Fruit fly (Drosophila melanogaster) Kc167 (cell line): ENCODE results near the gene cic.

ENCODE experiments used
- Myc ChIP-seq: fragments of >200 bp; optimal IDR thresholded peaks from 2 replicates; lab custom pipeline; 2017; ENCODE audit warnings: missing external identifiers
- Sin3A ChIP-seq: fragments of >200 bp; optimal IDR thresholded peaks from 2 replicates; lab custom pipeline; 2018; ENCODE audit warnings: missing external identifiers
- h ChIP-seq: fragments of >200 bp; optimal IDR thresholded peaks from 3 replicates; lab custom pipeline; 2018; ENCODE audit warnings: missing external identifiers
- insv ChIP-seq: fragments of >200 bp; optimal IDR thresholded peaks from 3 replicates; lab custom pipeline; 2018; ENCODE audit warnings: missing external identifiers
- psq ChIP-seq: fragments of >200 bp; optimal IDR thresholded peaks from 2 replicates; lab custom pipeline; 2017; ENCODE audit warnings: missing external identifiers
- ttk ChIP-seq: sonication (Bioruptor generic); optimal IDR thresholded peaks from 2 replicates; lab custom pipeline; 2017; ENCODE audit warnings: missing external identifiers

Gene cic

DNA sequence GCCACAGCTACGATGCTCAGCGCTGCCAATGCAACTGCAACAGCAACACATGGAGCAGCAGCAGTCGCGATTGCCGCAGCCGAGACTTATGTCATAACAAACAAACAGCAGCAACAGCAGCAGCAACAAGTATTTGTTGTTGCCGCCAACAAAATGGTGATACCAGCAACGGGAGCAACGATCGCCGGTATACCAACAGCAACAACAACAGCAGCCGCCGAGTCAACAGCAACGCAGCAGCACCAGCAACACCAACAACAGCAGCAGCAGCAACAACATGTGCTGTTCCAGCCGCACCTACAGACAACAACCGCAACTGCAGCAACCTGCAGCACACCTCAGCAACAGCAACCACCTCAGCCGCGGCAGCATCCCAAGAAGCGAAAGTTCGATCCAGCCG is 35.5 kb downstream of the cic start:
- TF ChIP-seq psq (lab: Kevin White, UChicago) (no peak), h (lab: Kevin White, UChicago) (no peak)

dm6 chr3R:20288564-20288963 is 36.0 kb downstream of the cic start:
- TF ChIP-seq h (lab: Kevin White, UChicago) (no peak), Myc (lab: Kevin White, UChicago) (no peak), insv (lab: Kevin White, UChicago) (no peak), psq (lab: Kevin White, UChicago) (no peak), Sin3A (lab: Kevin White, UChicago) (no peak), ttk (lab: Kevin White, UChicago) (no peak)

dm6 chr3R:20291106-20291505 is 38.5 kb downstream of the cic start:
- no peak for TF ChIP-seq psq (lab: Kevin White, UChicago)
- no peak for TF ChIP-seq ttk (lab: Kevin White, UChicago)

dm6 chr3R:20291594-20291993 is 39.0 kb downstream of the cic start:
- TF ChIP-seq insv (lab: Kevin White, UChicago) (no peak), Myc (lab: Kevin White, UChicago) (no peak), ttk (lab: Kevin White, UChicago) (no peak), Sin3A (lab: Kevin White, UChicago) (no peak), psq (lab: Kevin White, UChicago) (no peak), h (lab: Kevin White, UChicago) (no peak)

dm6 chr3R:20292030-20292879 is 39.7 kb downstream of the cic start:
- TF ChIP-seq ttk (lab: Kevin White, UChicago) (no peak), psq (lab: Kevin White, UChicago) (no peak), Myc (lab: Kevin White, UChicago) (no peak), insv (lab: Kevin White, UChicago) (no peak), h (lab: Kevin White, UChicago) (no peak), Sin3A (lab: Kevin White, UChicago) (no peak)

DNA sequence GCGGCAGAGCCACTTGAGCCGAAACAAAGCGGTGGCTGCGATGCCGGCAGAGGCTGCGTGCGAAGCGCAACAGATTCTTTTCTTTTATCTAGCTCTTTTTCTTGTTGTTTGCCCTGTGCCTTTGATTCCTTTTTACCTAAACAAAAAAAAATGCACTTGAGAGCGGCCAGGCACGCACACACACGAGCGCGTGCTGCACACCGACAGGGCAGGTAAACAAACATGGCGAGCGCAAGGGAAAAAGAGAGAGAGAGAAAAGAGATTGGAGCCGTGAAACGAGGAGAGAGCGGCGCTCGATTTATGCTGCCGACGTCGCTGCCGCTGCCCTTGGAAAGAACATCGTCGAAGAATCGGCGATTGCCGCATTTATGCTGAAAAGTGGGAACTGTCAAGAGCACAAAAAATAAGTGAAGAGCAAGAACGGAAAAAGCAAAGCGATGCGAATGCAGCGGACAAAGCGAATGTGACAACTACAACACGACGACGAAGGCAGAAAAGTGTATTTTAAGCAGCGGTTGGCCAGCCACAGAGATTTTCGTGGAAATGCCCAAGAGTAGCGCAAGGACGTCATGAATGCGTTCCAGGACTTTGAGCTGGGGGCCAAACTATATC is 40.4 kb downstream of the cic start:
- TF ChIP-seq ttk (lab: Kevin White, UChicago) (no peak), h (lab: Kevin White, UChicago) (no peak), insv (lab: Kevin White, UChicago) (no peak), Sin3A (lab: Kevin White, UChicago) (no peak), Myc (lab: Kevin White, UChicago) (no peak), psq (lab: Kevin White, UChicago) (no peak)

DNA sequence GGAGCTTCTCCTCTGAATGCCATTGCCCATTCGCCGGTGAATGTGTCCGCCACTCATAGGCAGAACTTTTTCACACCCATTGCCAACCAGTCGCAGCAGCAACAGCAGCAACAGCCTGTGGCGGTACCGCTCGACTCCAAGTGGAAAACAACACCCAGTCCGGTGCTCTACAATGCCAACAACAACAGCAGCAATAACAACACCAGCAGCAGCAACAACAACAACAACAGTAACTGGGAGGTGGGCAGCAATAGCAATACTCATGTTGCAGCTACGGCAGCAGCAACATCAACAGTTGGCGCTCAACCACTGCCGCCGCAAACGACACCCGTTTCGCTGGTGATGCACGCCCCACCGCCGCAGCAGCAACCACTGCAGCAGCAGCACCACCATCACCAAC is 41.1 kb downstream of the cic start:
- TF ChIP-seq h (lab: Kevin White, UChicago) (no peak), Sin3A (lab: Kevin White, UChicago) (no peak), ttk (lab: Kevin White, UChicago) (no peak), insv (lab: Kevin White, UChicago) (no peak), Myc (lab: Kevin White, UChicago) (no peak), psq (lab: Kevin White, UChicago) (no peak)

DNA sequence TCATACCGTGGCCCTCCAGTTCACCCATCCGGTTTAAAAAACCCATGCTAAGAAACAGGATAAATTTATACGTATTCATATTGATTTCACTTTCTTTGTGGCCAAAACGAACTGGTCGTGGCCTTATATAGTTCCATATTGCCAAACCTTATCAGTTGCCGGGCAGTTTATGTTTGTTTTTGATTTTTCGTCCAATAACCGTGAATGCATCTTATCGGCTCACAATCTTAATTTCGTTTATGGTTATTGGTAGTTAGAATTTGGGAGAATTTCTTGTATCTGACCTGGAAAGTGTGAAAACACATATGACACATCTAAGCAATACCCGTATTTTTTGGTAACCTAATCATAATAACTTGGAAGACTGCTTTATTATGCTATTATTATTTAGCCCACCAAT is 52.3 kb downstream of the cic start, which contains the start of gene CG4367:
Gene CG4367, minus strand, starts transcription at position 101 of the 400 bp plus-strand sequence.
- no peak for TF ChIP-seq h (lab: Kevin White, UChicago)
- TF ChIP-seq Myc (lab: Kevin White, UChicago): no peak
- no peak for TF ChIP-seq Sin3A (lab: Kevin White, UChicago)
- TF ChIP-seq ttk (lab: Kevin White, UChicago): no peak
- no peak for TF ChIP-seq psq (lab: Kevin White, UChicago)
- no peak for TF ChIP-seq insv (lab: Kevin White, UChicago)

DNA sequence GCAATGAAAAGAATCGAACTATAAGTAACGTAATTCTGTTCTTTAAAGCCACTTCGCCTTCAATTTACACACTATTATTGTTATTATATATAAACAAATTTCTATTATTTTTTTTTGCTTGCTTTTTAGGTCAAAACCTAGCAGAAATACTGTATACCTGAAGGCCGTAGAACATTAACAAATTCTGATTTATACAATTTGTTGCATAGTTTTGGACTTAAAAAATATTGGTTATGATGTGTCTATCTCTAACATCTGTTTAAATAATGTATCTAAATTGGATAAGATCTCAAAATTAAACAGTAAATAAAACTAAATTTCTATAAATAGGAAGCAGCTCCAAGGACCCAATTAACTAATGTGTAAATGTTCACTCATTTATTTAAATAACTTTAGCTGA is 53.3 kb downstream of the cic start:
- TF ChIP-seq Sin3A (lab: Kevin White, UChicago) (no peak), Myc (lab: Kevin White, UChicago) (no peak), h (lab: Kevin White, UChicago) (no peak), ttk (lab: Kevin White, UChicago) (no peak), insv (lab: Kevin White, UChicago) (no peak), psq (lab: Kevin White, UChicago) (no peak)

dm6 chr3R:20307487-20307971 is 55.0 kb downstream of the cic start, which contains the start of gene CG4362:
TSS of gene CG4362 (minus strand) at chr3R:20307537.
- TF ChIP-seq Sin3A (lab: Kevin White, UChicago): no peak
- no peak for TF ChIP-seq psq (lab: Kevin White, UChicago)
- no peak for TF ChIP-seq Myc (lab: Kevin White, UChicago)
- TF ChIP-seq h (lab: Kevin White, UChicago): no peak
- TF ChIP-seq insv (lab: Kevin White, UChicago): no peak
- TF ChIP-seq ttk (lab: Kevin White, UChicago): no peak

DNA sequence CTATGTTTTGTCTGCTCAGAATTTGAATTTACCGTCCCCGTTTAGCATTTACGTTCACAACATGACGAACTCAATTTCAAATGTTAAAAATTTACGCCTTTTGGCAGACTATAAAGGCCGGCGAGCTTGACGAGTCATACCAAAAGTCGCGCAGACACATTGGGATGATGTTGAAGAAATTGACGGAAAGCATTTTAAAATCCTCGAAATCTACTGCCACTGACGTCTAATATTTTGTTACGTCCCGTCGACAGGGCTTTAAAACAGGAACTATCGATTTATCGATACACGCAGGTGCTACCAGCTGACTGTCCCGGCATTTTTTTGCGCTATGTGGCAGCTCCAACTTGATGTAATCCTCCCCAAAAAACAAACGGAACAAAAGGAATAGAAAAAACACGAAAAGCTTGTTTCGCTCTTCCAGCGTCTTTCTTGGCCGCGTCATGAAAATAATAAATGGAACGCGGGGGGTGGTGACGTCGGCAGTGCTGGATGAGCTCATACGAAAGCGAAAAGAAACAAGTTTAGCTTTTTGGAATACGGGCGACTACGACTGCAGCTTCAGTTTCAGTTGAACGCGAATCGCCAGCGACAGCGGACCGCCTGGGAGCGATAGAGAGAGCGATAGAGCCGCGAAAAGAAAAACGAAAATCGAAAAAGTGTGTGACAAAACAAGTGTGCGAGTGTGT is 56.5 kb downstream of the cic start, which contains the start of gene Orp8:
Gene Orp8, plus strand, starts transcription at position 373 of the 689 bp plus-strand sequence.
- TF ChIP-seq ttk (lab: Kevin White, UChicago) (no peak), Sin3A (lab: Kevin White, UChicago) (no peak), insv (lab: Kevin White, UChicago) (no peak), h (lab: Kevin White, UChicago) (no peak), psq (lab: Kevin White, UChicago) (no peak), Myc (lab: Kevin White, UChicago) (no peak)
